Worm (Caenorhabditis elegans): ENCODE measurements around the gene pqn-92.

ce11 chrIII:12349027-12349426, 41.4 kb downstream of the pqn-92 start:
- TF ChIP-seq scrt-1 (GFP tag; IDR thresholded peaks at IDR 0.05) (no peak), aly-1 (tag; optimal IDR thresholded peaks at IDR 0.05) (no peak), flt-1 (GFP tag; IDR thresholded peaks at IDR 0.05) (no peak), tra-4 (tag; optimal IDR thresholded peaks at IDR 0.05) (no peak), ama-1 (optimal IDR thresholded peaks at IDR 0.05) (no peak), hnd-1 (tag; optimal IDR thresholded peaks at IDR 0.05) (no peak), B0310.2 (tag; optimal IDR thresholded peaks at IDR 0.05) (no peak), ets-7 (tag; optimal IDR thresholded peaks at IDR 0.05) (no peak), ceh-13 (GFP tag; optimal IDR thresholded peaks at IDR 0.05) (no peak), F13C5.2 (tag; optimal IDR thresholded peaks at IDR 0.05) (no peak), tbx-11 (GFP tag; IDR thresholded peaks at IDR 0.05) (no peak), tbx-37 (GFP tag; conservative IDR thresholded peaks at IDR 0.05) (no peak), hmg-4 (GFP tag; optimal IDR thresholded peaks at IDR 0.05) (no peak), ceh-36 (tag; optimal IDR thresholded peaks at IDR 0.05) (no peak)

Data from whole organism, early embryonic.